Fruit fly (Drosophila melanogaster): Measurements from ENCODE around the gene CG43362.

CG43362 gene

dm6 chr2L:18335641-18336040 lies 44.4 kb upstream of the CG43362 start (continued):
- TF ChIP-seq sob (GFP tag; IDR thresholded peaks at IDR 0.05) (no peak), ash1 (GFP tag; optimal IDR thresholded peaks at IDR 0.05) (no peak), CG1603 (tag; optimal IDR thresholded peaks at IDR 0.05) (peak; percentile 29), ken (GFP tag; IDR thresholded peaks at IDR 0.05) (no peak), eve (GFP tag; optimal IDR thresholded peaks at IDR 0.05) (no peak), Deaf1 (tag; optimal IDR thresholded peaks at IDR 0.05) (no peak), CG7372 (GFP tag; IDR thresholded peaks at IDR 0.05) (no peak), CG7928 (GFP tag; optimal IDR thresholded peaks at IDR 0.05) (no peak), CG16813 (GFP tag; IDR thresholded peaks at IDR 0.05; ENCODE audit: partially characterized antibody) (no peak), CG2678 (tag; optimal IDR thresholded peaks at IDR 0.05) (peak; percentile 18), Six4 (GFP tag; optimal IDR thresholded peaks at IDR 0.05) (no peak), CG1024 (GFP tag; IDR thresholded peaks at IDR 0.05) (0 out of 2 replicates have a peak, but pooled peaks have one; percentile 6), CG6813 (GFP tag; optimal IDR thresholded peaks at IDR 0.05) (no peak), CG2202 (tag; optimal IDR thresholded peaks at IDR 0.05) (peak; percentile 23), ac (GFP tag; optimal IDR thresholded peaks at IDR 0.05) (peak; percentile 23), CG32532 (GFP tag; IDR thresholded peaks at IDR 0.05) (no peak), ATbp (GFP tag; optimal IDR thresholded peaks at IDR 0.05) (peak; percentile 54), Sry-δ (GFP tag; optimal IDR thresholded peaks at IDR 0.05) (no peak), Gug (GFP tag; IDR thresholded peaks at IDR 0.05) (no peak), CG17802 (tag; optimal IDR thresholded peaks at IDR 0.05) (no peak), cato (GFP tag; optimal IDR thresholded peaks at IDR 0.05; ENCODE audit: borderline replicate concordance) (no peak), CG10979 (tag; optimal IDR thresholded peaks at IDR 0.05) (no peak), CG17359 (tag; optimal IDR thresholded peaks at IDR 0.05) (peak; percentile 17), CG17186 (GFP tag; optimal IDR thresholded peaks at IDR 0.05) (no peak), CG2712 (tag; optimal IDR thresholded peaks at IDR 0.05) (no peak), Blimp-1 (GFP tag; optimal IDR thresholded peaks at IDR 0.05) (peak; percentile 3), CG17829 (tag; optimal IDR thresholded peaks at IDR 0.05) (no peak), CG42726 (GFP tag; IDR thresholded peaks at IDR 0.05; ENCODE audit: partially characterized antibody) (no peak), CG11093 (GFP tag; IDR thresholded peaks at IDR 0.05) (no peak), kni (GFP tag; optimal IDR thresholded peaks at IDR 0.05) (no peak), onecut (GFP tag; IDR thresholded peaks at IDR 0.05) (0 out of 2 replicates have a peak, but pooled peaks have one; percentile 9), hbn (GFP tag; IDR thresholded peaks at IDR 0.05; ENCODE audit: partially characterized antibody) (no peak)

dm6 chr2L:18333831-18334437 lies 42.7 kb upstream of the CG43362 start:
- TF ChIP-seq Sox102F (GFP tag; optimal IDR thresholded peaks at IDR 0.05) (peak; percentile 3), hb (GFP tag; IDR thresholded peaks at IDR 0.05; ENCODE audit: partially characterized antibody) (no peak), CG4424 (GFP tag; optimal IDR thresholded peaks at IDR 0.05) (no peak), CG4820 (GFP tag; optimal IDR thresholded peaks at IDR 0.05) (no peak), CG5180 (GFP tag; optimal IDR thresholded peaks at IDR 0.05) (no peak), Atf6 (GFP tag; IDR thresholded peaks at IDR 0.05) (no peak), PHDP (tag; optimal IDR thresholded peaks at IDR 0.05) (no peak), Mad (GFP tag; optimal IDR thresholded peaks at IDR 0.05) (no peak), CG11247 (GFP tag; IDR thresholded peaks at IDR 0.05) (no peak), usp (GFP tag; optimal IDR thresholded peaks at IDR 0.05) (no peak), CG18262 (tag; optimal IDR thresholded peaks at IDR 0.05) (peak; percentile 29), Oli (tag; optimal IDR thresholded peaks at IDR 0.05) (no peak), gce (GFP tag; IDR thresholded peaks at IDR 0.05) (no peak), rib (GFP tag; IDR thresholded peaks at IDR 0.05) (no peak), slbo (GFP tag; IDR thresholded peaks at IDR 0.05) (no peak), ERR (GFP tag; optimal IDR thresholded peaks at IDR 0.05) (no peak), ken (GFP tag; IDR thresholded peaks at IDR 0.05) (no peak), ato (GFP tag; IDR thresholded peaks at IDR 0.05; ENCODE audit: partially characterized antibody) (no peak), Atf3 (GFP tag; optimal IDR thresholded peaks at IDR 0.05) (no peak), ase (GFP tag; IDR thresholded peaks at IDR 0.05) (no peak)
